Fruit fly (Drosophila melanogaster): Measurements from ENCODE around the gene CG33272.

CG33272 gene

dm6 chr3L:11528397-11528923 lies 18.1 kb upstream of the CG33272 start (continued):
- TF ChIP-seq Blimp-1 (GFP tag; optimal IDR thresholded peaks at IDR 0.05) = peak; percentile 22
- no peak for TF ChIP-seq CoRest (tag; optimal IDR thresholded peaks at IDR 0.05)

- TF ChIP-seq inv (GFP tag; IDR thresholded peaks at IDR 0.05; ENCODE audit: partially characterized antibody) (no peak), CG10543 (GFP tag; optimal IDR thresholded peaks at IDR 0.05) (no peak), sens-2 (GFP tag; IDR thresholded peaks at IDR 0.05) (no peak), CG13296 (GFP tag; optimal IDR thresholded peaks at IDR 0.05) (no peak), CG2712 (tag; optimal IDR thresholded peaks at IDR 0.05) (no peak), CG4282 (GFP tag; optimal IDR thresholded peaks at IDR 0.05) (no peak), twi (tag; optimal IDR thresholded peaks at IDR 0.05) (no peak), Blimp-1 (GFP tag; optimal IDR thresholded peaks at IDR 0.05) (no peak), ems (GFP tag; optimal IDR thresholded peaks at IDR 0.05) (no peak), MBD-R2 (GFP tag; IDR thresholded peaks at IDR 0.05) (0 out of 2 replicates have a peak, but pooled peaks have one; percentile 8), cato (GFP tag; optimal IDR thresholded peaks at IDR 0.05; ENCODE audit: borderline replicate concordance) (no peak), row (GFP tag; IDR thresholded peaks at IDR 0.05) (no peak), CG15073 (GFP tag; optimal IDR thresholded peaks at IDR 0.05) (no peak), peb (GFP tag; IDR thresholded peaks at IDR 0.05) (no peak), hth (optimal IDR thresholded peaks at IDR 0.05) (no peak), CG14050 (GFP tag; IDR thresholded peaks at IDR 0.05) (no peak), chinmo (GFP tag; IDR thresholded peaks at IDR 0.05; ENCODE audit: partially characterized antibody) (0 out of 4 replicates have a peak, but pooled peaks have one; percentile 66), Sox100B (GFP tag; optimal IDR thresholded peaks at IDR 0.05) (no peak), sd (tag; optimal IDR thresholded peaks at IDR 0.05) (peak; percentile 4), HLHmδ (GFP tag; optimal IDR thresholded peaks at IDR 0.05) (no peak), CTCF (GFP tag; optimal IDR thresholded peaks at IDR 0.05) (no peak), CG6272 (GFP tag; IDR thresholded peaks at IDR 0.05) (no peak), D (optimal IDR thresholded peaks at IDR 0.05) (no peak), D (GFP tag; optimal IDR thresholded peaks at IDR 0.05) (no peak), exex (tag; optimal IDR thresholded peaks at IDR 0.05) (peak; percentile 57)
Measured at dm6 chr3L:11526644-11527184, 16.3 kb upstream of the CG33272 start.

- TF ChIP-seq sens (GFP tag) (peak; percentile 26), Xrp1 (GFP tag; IDR thresholded peaks at IDR 0.05) (0 out of 2 replicates have a peak, but pooled peaks have one; percentile 26), zfh1 (GFP tag; IDR thresholded peaks at IDR 0.05) (0 out of 3 replicates have a peak, but pooled peaks have one; percentile 6), nom (GFP tag; optimal IDR thresholded peaks at IDR 0.05) (no peak), exex (tag; optimal IDR thresholded peaks at IDR 0.05) (peak; percentile 22)
Measured at dm6 chr3L:11525765-11526164, 15.4 kb upstream of the CG33272 start.

- TF ChIP-seq zf30C (GFP tag; optimal IDR thresholded peaks at IDR 0.05) = peak; percentile 49
- no peak for TF ChIP-seq jigr1 (GFP tag; IDR thresholded peaks at IDR 0.05)
- TF ChIP-seq chif (GFP tag; optimal IDR thresholded peaks at IDR 0.05) = no peak
- no peak for TF ChIP-seq btn (GFP tag; optimal IDR thresholded peaks at IDR 0.05)
- no peak for TF ChIP-seq zen (tag; optimal IDR thresholded peaks at IDR 0.05)
- no peak for TF ChIP-seq pum (GFP tag; optimal IDR thresholded peaks at IDR 0.05)
- TF ChIP-seq CG16813 (GFP tag; IDR thresholded peaks at IDR 0.05; ENCODE audit: partially characterized antibody) = peak; percentile 15; the same call in 1 of the 3 replicates
- TF ChIP-seq inv (GFP tag; IDR thresholded peaks at IDR 0.05; ENCODE audit: partially characterized antibody) = peak; percentile 31; the same call in 1 of the 2 replicates
- no peak for TF ChIP-seq Ssrp (tag; optimal IDR thresholded peaks at IDR 0.05)
- TF ChIP-seq ftz-f1 (GFP tag; optimal IDR thresholded peaks at IDR 0.05) = no peak
- no peak for TF ChIP-seq da (GFP tag; optimal IDR thresholded peaks at IDR 0.05)
- no peak for TF ChIP-seq psq (GFP tag; optimal IDR thresholded peaks at IDR 0.05)
- 0 out of 2 replicates have a peak, but pooled peaks have one; percentile 13 for TF ChIP-seq ato (GFP tag; IDR thresholded peaks at IDR 0.05; ENCODE audit: partially characterized antibody)
- TF ChIP-seq Fer1 (GFP tag; optimal IDR thresholded peaks at IDR 0.05) = peak; percentile 11
- TF ChIP-seq Stat92E (GFP tag; optimal IDR thresholded peaks at IDR 0.05) = peak in 1 of 3 experiments; percentile 22
- 0 out of 2 replicates have a peak, but pooled peaks have one; percentile 19 for TF ChIP-seq H2.0 (GFP tag; IDR thresholded peaks at IDR 0.05)
- TF ChIP-seq CG11398 (GFP tag; optimal IDR thresholded peaks at IDR 0.05) = no peak
- peak; percentile 19 for TF ChIP-seq Dp (GFP tag; optimal IDR thresholded peaks at IDR 0.05)
Measured at dm6 chr3L:11523286-11523685, 12.9 kb upstream of the CG33272 start.
